In genomic region chrIII:4491164-4492144, ce11 we compare ENCODE assay signal across 5 worm cellular contexts.
TF ChIP-seq lines count a peak whose summit lies in the region.

No protein-coding gene starts in this region.

TF ChIP-seq in whole organism, L1 larva, 84 proteins besides CTCF, POLR2A, EP300 and RAD21 (continued from another document and continues in another):
- no peak for TF ChIP-seq vab-15 (tag; optimal IDR thresholded peaks at IDR 0.05; lab: Kevin White, UChicago)
- no peak for TF ChIP-seq mep-1 (tag; optimal IDR thresholded peaks at IDR 0.05; lab: Kevin White, UChicago)
- no peak for TF ChIP-seq tlp-1 (tag; optimal IDR thresholded peaks at IDR 0.05; lab: Kevin White, UChicago)
- TF ChIP-seq ets-5 (GFP tag; IDR thresholded peaks at IDR 0.05; lab: Robert Waterston, UW) = no peak
- no peak for TF ChIP-seq skn-1 (tag; optimal IDR thresholded peaks at IDR 0.05; lab: Kevin White, UChicago)
- no peak for TF ChIP-seq egl-27 (tag; optimal IDR thresholded peaks at IDR 0.05; lab: Kevin White, UChicago)
- TF ChIP-seq alr-1 (tag; optimal IDR thresholded peaks at IDR 0.05; lab: Kevin White, UChicago; ENCODE audit: borderline replicate concordance) = no peak
- no peak for TF ChIP-seq nhr-47 (tag; optimal IDR thresholded peaks at IDR 0.05; lab: Kevin White, UChicago)
- TF ChIP-seq mef-2 (tag; optimal IDR thresholded peaks at IDR 0.05; lab: Kevin White, UChicago) = no peak
- peak; percentile 41 for TF ChIP-seq nhr-71 (tag; optimal IDR thresholded peaks at IDR 0.05; lab: Kevin White, UChicago)
- peak in 1 of 2 experiments; percentile 22 for TF ChIP-seq lsy-2 (tag; optimal IDR thresholded peaks at IDR 0.05; lab: Kevin White, UChicago)
- peak; percentile 16 for TF ChIP-seq dsc-1 (tag; optimal IDR thresholded peaks at IDR 0.05; lab: Kevin White, UChicago)
- TF ChIP-seq irx-1 (tag; optimal IDR thresholded peaks at IDR 0.05; lab: Kevin White, UChicago) = no peak
- TF ChIP-seq nhr-11 (tag; optimal IDR thresholded peaks at IDR 0.05; lab: Kevin White, UChicago) = no peak
- no peak for TF ChIP-seq nhr-12 (tag; optimal IDR thresholded peaks at IDR 0.05; lab: Kevin White, UChicago)
- no peak for TF ChIP-seq nhr-28 (tag; optimal IDR thresholded peaks at IDR 0.05; lab: Kevin White, UChicago)
- TF ChIP-seq mab-9 (GFP tag; IDR thresholded peaks at IDR 0.05; lab: Robert Waterston, UW) = no peak
- TF ChIP-seq dpl-1 (GFP tag; optimal IDR thresholded peaks at IDR 0.05; lab: Kevin White, UChicago) = peak; percentile 6 to 68 (median 47)
- TF ChIP-seq ceh-63 (GFP tag; optimal IDR thresholded peaks at IDR 0.05; lab: Kevin White, UChicago) = no peak
- no peak for TF ChIP-seq ces-1 (GFP tag; optimal IDR thresholded peaks at IDR 0.05; lab: Kevin White, UChicago)
- peak; percentile 35 for TF ChIP-seq snu-23 (GFP tag; optimal IDR thresholded peaks at IDR 0.05; lab: Kevin White, UChicago)
- no peak for TF ChIP-seq unc-98 (GFP tag; IDR thresholded peaks at IDR 0.05; lab: Robert Waterston, UW)
- peak; percentile 21 for TF ChIP-seq pax-3 (tag; optimal IDR thresholded peaks at IDR 0.05; lab: Kevin White, UChicago)
- no peak for TF ChIP-seq ztf-4 (tag; optimal IDR thresholded peaks at IDR 0.05; lab: Kevin White, UChicago)
- peak; percentile 2 to 61 for TF ChIP-seq efl-1 (optimal IDR thresholded peaks at IDR 0.05; lab: Kevin White, UChicago)
- peak; percentile 56 to 93 for TF ChIP-seq efl-1 (GFP tag; optimal IDR thresholded peaks at IDR 0.05 in 1 of 2; lab: Kevin White, UChicago)
- TF ChIP-seq ama-1 (optimal IDR thresholded peaks at IDR 0.05; lab: Kevin White, UChicago) = peak; percentile 40

TF ChIP-seq in whole organism, L2 larva, 48 proteins besides CTCF, POLR2A, EP300 and RAD21 (continued from another document):
- no peak for TF ChIP-seq peb-1 (tag; optimal IDR thresholded peaks at IDR 0.05; lab: Kevin White, UChicago)
- no peak for TF ChIP-seq lin-11 (tag; optimal IDR thresholded peaks at IDR 0.05; lab: Kevin White, UChicago)
- peak; percentile 59 for TF ChIP-seq nhr-21 (tag; optimal IDR thresholded peaks at IDR 0.05; lab: Kevin White, UChicago)
- TF ChIP-seq ztf-11 (tag; optimal IDR thresholded peaks at IDR 0.05; lab: Kevin White, UChicago) = no peak
- no peak for TF ChIP-seq mbf-1 (tag; optimal IDR thresholded peaks at IDR 0.05; lab: Kevin White, UChicago)
- peak; percentile 21 for TF ChIP-seq nhr-25 (tag; optimal IDR thresholded peaks at IDR 0.05; lab: Kevin White, UChicago)
- peak; percentile 39 for TF ChIP-seq Y55F3AM.14 (GFP tag; optimal IDR thresholded peaks at IDR 0.05; lab: Kevin White, UChicago)
- no peak for TF ChIP-seq unc-39 (tag; optimal IDR thresholded peaks at IDR 0.05; lab: Kevin White, UChicago)
- no peak for TF ChIP-seq ceh-16 (tag; optimal IDR thresholded peaks at IDR 0.05; lab: Kevin White, UChicago)
- TF ChIP-seq nhr-77 (tag; optimal IDR thresholded peaks at IDR 0.05; lab: Kevin White, UChicago) = no peak
- TF ChIP-seq lin-13 (GFP tag; optimal IDR thresholded peaks at IDR 0.05; lab: Kevin White, UChicago) = no peak
- no peak for TF ChIP-seq skn-1 (tag; optimal IDR thresholded peaks at IDR 0.05; lab: Kevin White, UChicago)
- TF ChIP-seq F13H6.1 (tag; optimal IDR thresholded peaks at IDR 0.05; lab: Kevin White, UChicago) = no peak
- no peak for TF ChIP-seq mab-5 (tag; optimal IDR thresholded peaks at IDR 0.05; lab: Kevin White, UChicago)
- TF ChIP-seq ztf-4 (tag; optimal IDR thresholded peaks at IDR 0.05; lab: Kevin White, UChicago) = no peak
- no peak for TF ChIP-seq elt-3 (tag; optimal IDR thresholded peaks at IDR 0.05; lab: Kevin White, UChicago)
- no peak for TF ChIP-seq R02D3.7 (tag; optimal IDR thresholded peaks at IDR 0.05; lab: Kevin White, UChicago)
- no peak for TF ChIP-seq nhr-23 (tag; optimal IDR thresholded peaks at IDR 0.05; lab: Kevin White, UChicago)
- no peak for TF ChIP-seq unc-62 (GFP tag; optimal IDR thresholded peaks at IDR 0.05; lab: Kevin White, UChicago)

TF ChIP-seq in whole organism, L3 larva, 47 proteins besides CTCF, POLR2A, EP300 and RAD21 (continued from another document):
- TF ChIP-seq hmg-11 (tag; optimal IDR thresholded peaks at IDR 0.05; lab: Kevin White, UChicago) (no peak), egl-27 (tag; optimal IDR thresholded peaks at IDR 0.05; lab: Kevin White, UChicago) (no peak), lsy-12 (tag; optimal IDR thresholded peaks at IDR 0.05; lab: Kevin White, UChicago) (peak; percentile 39), elt-3 (tag; optimal IDR thresholded peaks at IDR 0.05; lab: Kevin White, UChicago) (no peak), ceh-16 (tag; optimal IDR thresholded peaks at IDR 0.05; lab: Kevin White, UChicago) (no peak), pha-4 (tag; optimal IDR thresholded peaks at IDR 0.05; lab: Kevin White, UChicago) (no peak), unc-62 (GFP tag; optimal IDR thresholded peaks at IDR 0.05; lab: Kevin White, UChicago) (no peak), aly-2 (tag; optimal IDR thresholded peaks at IDR 0.05; lab: Kevin White, UChicago) (peak; percentile 19), eor-1 (tag; optimal IDR thresholded peaks at IDR 0.05; lab: Kevin White, UChicago) (no peak), egl-5 (tag; optimal IDR thresholded peaks at IDR 0.05; lab: Kevin White, UChicago) (no peak), zag-1 (tag; optimal IDR thresholded peaks at IDR 0.05; lab: Kevin White, UChicago) (no peak), fkh-2 (tag; optimal IDR thresholded peaks at IDR 0.05; lab: Kevin White, UChicago) (no peak), nhr-25 (tag; optimal IDR thresholded peaks at IDR 0.05; lab: Kevin White, UChicago) (peak; percentile 5), ceh-28 (tag; optimal IDR thresholded peaks at IDR 0.05; lab: Kevin White, UChicago) (peak; percentile 11), lin-15B (tag; optimal IDR thresholded peaks at IDR 0.05; lab: Kevin White, UChicago) (no peak), ama-1 (optimal IDR thresholded peaks at IDR 0.05; lab: Kevin White, UChicago) (peak; percentile 37), nhr-28 (tag; optimal IDR thresholded peaks at IDR 0.05; lab: Kevin White, UChicago) (no peak), elt-1 (tag; optimal IDR thresholded peaks at IDR 0.05; lab: Kevin White, UChicago) (no peak), nhr-237 (tag; optimal IDR thresholded peaks at IDR 0.05; lab: Kevin White, UChicago) (no peak), sea-2 (GFP tag; optimal IDR thresholded peaks at IDR 0.05; lab: Kevin White, UChicago) (no peak), skn-1 (tag; optimal IDR thresholded peaks at IDR 0.05; lab: Kevin White, UChicago) (no peak), mdl-1 (tag; optimal IDR thresholded peaks at IDR 0.05; lab: Kevin White, UChicago) (no peak), tbx-2 (tag; optimal IDR thresholded peaks at IDR 0.05; lab: Kevin White, UChicago) (no peak), ceh-82 (tag; optimal IDR thresholded peaks at IDR 0.05; lab: Kevin White, UChicago) (no peak), snpc-4 (tag; optimal IDR thresholded peaks at IDR 0.05; lab: Kevin White, UChicago) (no peak), nhr-43 (tag; optimal IDR thresholded peaks at IDR 0.05; lab: Kevin White, UChicago; ENCODE audit: poor library complexity, severe bottlenecking) (peak; percentile 62), ZK546.5 (tag; optimal IDR thresholded peaks at IDR 0.05; lab: Kevin White, UChicago) (no peak)

TF ChIP-seq in whole organism, L4 larva, 104 proteins besides CTCF, POLR2A, EP300 and RAD21 (continued from another document and continues in another):
- TF ChIP-seq dpl-1 (GFP tag; optimal IDR thresholded peaks at IDR 0.05; lab: Kevin White, UChicago) (peak; percentile 57), F44E2.7 (GFP tag; IDR thresholded peaks at IDR 0.05; lab: Robert Waterston, UW) (no peak), skn-1 (tag; optimal IDR thresholded peaks at IDR 0.05; lab: Kevin White, UChicago) (no peak), daf-16 (GFP tag; optimal IDR thresholded peaks at IDR 0.05; lab: Kevin White, UChicago) (no peak), daf-16 (tag; optimal IDR thresholded peaks at IDR 0.05; lab: Kevin White, UChicago) (peak; percentile 39), duxl-1 (tag; optimal IDR thresholded peaks at IDR 0.05; lab: Kevin White, UChicago; ENCODE audit: poor library complexity) (peak; percentile 1), T20F7.1 (GFP tag; optimal IDR thresholded peaks at IDR 0.05; lab: Kevin White, UChicago) (no peak), spr-3 (GFP tag; optimal IDR thresholded peaks at IDR 0.05; lab: Kevin White, UChicago) (no peak), ZK546.5 (tag; optimal IDR thresholded peaks at IDR 0.05; lab: Kevin White, UChicago) (no peak), nhr-28 (tag; optimal IDR thresholded peaks at IDR 0.05; lab: Kevin White, UChicago) (no peak), snpc-4 (tag; optimal IDR thresholded peaks at IDR 0.05; lab: Kevin White, UChicago) (no peak), unc-130 (GFP tag; optimal IDR thresholded peaks at IDR 0.05; lab: Kevin White, UChicago) (peak; percentile 57), lin-13 (GFP tag; optimal IDR thresholded peaks at IDR 0.05; lab: Kevin White, UChicago) (no peak), arid-1 (GFP tag; conservative IDR thresholded peaks at IDR 0.05; lab: Robert Waterston, UW) (no peak), nhr-10 (tag; optimal IDR thresholded peaks at IDR 0.05; lab: Kevin White, UChicago) (peak; percentile 47), saeg-2 (GFP tag; IDR thresholded peaks at IDR 0.05; lab: Robert Waterston, UW) (no peak), hlh-11 (tag; optimal IDR thresholded peaks at IDR 0.05; lab: Kevin White, UChicago) (peak; percentile 24), mdl-1 (tag; optimal IDR thresholded peaks at IDR 0.05; lab: Kevin White, UChicago) (no peak), F10B5.3 (tag; optimal IDR thresholded peaks at IDR 0.05; lab: Kevin White, UChicago) (no peak), dve-1 (tag; optimal IDR thresholded peaks at IDR 0.05; lab: Kevin White, UChicago; ENCODE audit: insufficient read depth) (peak; percentile 39), hif-1 (tag; optimal IDR thresholded peaks at IDR 0.05; lab: Kevin White, UChicago) (peak in 1 of 2 experiments; percentile 50), hlh-30 (tag; optimal IDR thresholded peaks at IDR 0.05; lab: Kevin White, UChicago; ENCODE audit: insufficient read depth) (no peak), Y105C5A.15 (GFP tag; IDR thresholded peaks at IDR 0.05; lab: Robert Waterston, UW) (no peak), sdz-12 (GFP tag; optimal IDR thresholded peaks at IDR 0.05; lab: Kevin White, UChicago) (peak; percentile 23), ceh-82 (tag; optimal IDR thresholded peaks at IDR 0.05; lab: Kevin White, UChicago) (no peak), T26A8.4 (GFP tag; IDR thresholded peaks at IDR 0.05; lab: Robert Waterston, UW) (peak; percentile 20; the same call in 1 of the 2 replicates), dmd-8 (GFP tag; IDR thresholded peaks at IDR 0.05; lab: Robert Waterston, UW) (no peak), jun-1 (tag; optimal IDR thresholded peaks at IDR 0.05; lab: Kevin White, UChicago) (no peak), pqm-1 (tag; optimal IDR thresholded peaks at IDR 0.05; lab: Kevin White, UChicago) (no peak), nhr-6 (tag; optimal IDR thresholded peaks at IDR 0.05; lab: Kevin White, UChicago) (no peak), mdt-29 (GFP tag; IDR thresholded peaks at IDR 0.05; lab: Robert Waterston, UW) (peak; percentile 51), aha-1 (tag; lab: Kevin White, UChicago) (peak; percentile 75), lin-38 (GFP tag; IDR thresholded peaks at IDR 0.05; lab: Robert Waterston, UW) (peak; percentile 53; the same call in 1 of the 2 replicates), ceh-28 (tag; optimal IDR thresholded peaks at IDR 0.05; lab: Kevin White, UChicago) (no peak), madf-9 (GFP tag; conservative IDR thresholded peaks at IDR 0.05; lab: Robert Waterston, UW) (no peak), mes-2 (tag; optimal IDR thresholded peaks at IDR 0.05; lab: Kevin White, UChicago; ENCODE audit: poor library complexity, severe bottlenecking) (peak; percentile 44)

TF ChIP-seq in whole organism, young adult, 124 proteins besides CTCF, POLR2A, EP300 and RAD21 (continued from another document and continues in another):
- TF ChIP-seq let-607 (tag; optimal IDR thresholded peaks at IDR 0.05; lab: Kevin White, UChicago) (peak in 1 of 2 experiments; percentile 44), mxl-1 (tag; optimal IDR thresholded peaks at IDR 0.05; lab: Kevin White, UChicago) (no peak), F39B2.1 (GFP tag; IDR thresholded peaks at IDR 0.05; lab: Robert Waterston, UW) (no peak), akir-1 (GFP tag; optimal IDR thresholded peaks at IDR 0.05; lab: Kevin White, UChicago) (no peak), ztf-25 (GFP tag; IDR thresholded peaks at IDR 0.05; lab: Robert Waterston, UW) (no peak), rpc-1 (optimal IDR thresholded peaks at IDR 0.05; lab: Kevin White, UChicago) (no peak), rpc-1 (tag; optimal IDR thresholded peaks at IDR 0.05; lab: Kevin White, UChicago) (no peak), cebp-2 (GFP tag; IDR thresholded peaks at IDR 0.05; lab: Robert Waterston, UW) (peak; percentile 9; the same call in 1 of the 2 replicates), ztf-18 (tag; optimal IDR thresholded peaks at IDR 0.05; lab: Kevin White, UChicago) (peak; percentile 71), Y67H2A.10 (GFP tag; conservative IDR thresholded peaks at IDR 0.05; lab: Robert Waterston, UW) (no peak), ceh-79 (tag; optimal IDR thresholded peaks at IDR 0.05; lab: Kevin White, UChicago) (peak; percentile 52), F57C9.4 (tag; optimal IDR thresholded peaks at IDR 0.05; lab: Kevin White, UChicago) (no peak), egrh-3 (GFP tag; IDR thresholded peaks at IDR 0.05; lab: Robert Waterston, UW) (no peak), F33H1.4 (GFP tag; IDR thresholded peaks at IDR 0.05; lab: Robert Waterston, UW) (peak; percentile 47), sptf-2 (GFP tag; optimal IDR thresholded peaks at IDR 0.05; lab: Kevin White, UChicago) (no peak), madf-6 (GFP tag; IDR thresholded peaks at IDR 0.05; lab: Robert Waterston, UW) (peak; percentile 76), snpc-3.4 (tag; optimal IDR thresholded peaks at IDR 0.05; lab: Kevin White, UChicago) (peak; percentile 72), aptf-2 (GFP tag; conservative IDR thresholded peaks at IDR 0.05; lab: Robert Waterston, UW) (0 out of 2 replicates have a peak, but pooled peaks have one; percentile 41), hrde-1 (tag; optimal IDR thresholded peaks at IDR 0.05; lab: Kevin White, UChicago; ENCODE audit: borderline replicate concordance) (peak; percentile 97), die-1 (tag; optimal IDR thresholded peaks at IDR 0.05; lab: Kevin White, UChicago) (peak; percentile 49), mcd-1 (GFP tag; IDR thresholded peaks at IDR 0.05; lab: Robert Waterston, UW) (peak; percentile 6; the same call in 1 of the 2 replicates), T26A5.8 (tag; optimal IDR thresholded peaks at IDR 0.05; lab: Kevin White, UChicago) (peak; percentile 50), F10E7.11 (tag; optimal IDR thresholded peaks at IDR 0.05; lab: Kevin White, UChicago) (peak; percentile 10), ama-1 (optimal IDR thresholded peaks at IDR 0.05; lab: Kevin White, UChicago) (peak; percentile 17), ama-1 (GFP tag; optimal IDR thresholded peaks at IDR 0.05; lab: Kevin White, UChicago) (peak; percentile 18 to 39), nhr-80 (tag; optimal IDR thresholded peaks at IDR 0.05; lab: Kevin White, UChicago) (no peak), xnd-1 (tag; optimal IDR thresholded peaks at IDR 0.05; lab: Kevin White, UChicago) (peak; percentile 63), madf-3 (GFP tag; IDR thresholded peaks at IDR 0.05; lab: Robert Waterston, UW) (0 out of 2 replicates have a peak, but pooled peaks have one; percentile 68), C17E4.6 (GFP tag; IDR thresholded peaks at IDR 0.05; lab: Robert Waterston, UW) (no peak; the same call in 1 of the 2 replicates), T07F8.4 (tag; optimal IDR thresholded peaks at IDR 0.05; lab: Kevin White, UChicago) (no peak), nhr-90 (tag; optimal IDR thresholded peaks at IDR 0.05; lab: Kevin White, UChicago) (no peak), aptf-3 (GFP tag; IDR thresholded peaks at IDR 0.05; lab: Robert Waterston, UW) (no peak), attf-3 (GFP tag; conservative IDR thresholded peaks at IDR 0.05; lab: Robert Waterston, UW) (no peak), nfya-1 (tag; optimal IDR thresholded peaks at IDR 0.05; lab: Kevin White, UChicago; ENCODE audit: borderline replicate concordance, insufficient read depth) (no peak), snpc-1.3 (tag; optimal IDR thresholded peaks at IDR 0.05; lab: Kevin White, UChicago; ENCODE audit: insufficient read depth) (peak; percentile 85), egl-18 (GFP tag; IDR thresholded peaks at IDR 0.05; lab: Robert Waterston, UW) (no peak), hmg-1.2 (GFP tag; IDR thresholded peaks at IDR 0.05; lab: Robert Waterston, UW) (peak; percentile 53), dox-1 (GFP tag; IDR thresholded peaks at IDR 0.05; lab: Robert Waterston, UW) (peak; percentile 63), ztf-26 (tag; optimal IDR thresholded peaks at IDR 0.05; lab: Kevin White, UChicago) (peak; percentile 40), lin-35 (GFP tag; optimal IDR thresholded peaks at IDR 0.05; lab: Kevin White, UChicago) (peak; percentile 17 to 37 (median 25))
